Worm (Caenorhabditis elegans) whole organism, early embryonic: ENCODE measurements around the gene srd-26.

Experiments used
- B0310.2 ChIP-seq: sonication (generic microtip); optimal IDR thresholded peaks from 2 replicates; lab custom pipeline; 2016; ENCODE audit warnings: mild to moderate bottlenecking, missing genetic modification characterization, missing compliant biosample characterization
- F13C5.2 ChIP-seq: sonication (generic microtip); optimal IDR thresholded peaks from 2 replicates; lab custom pipeline; 2017; ENCODE audit warnings: mild to moderate bottlenecking, missing genetic modification characterization, inconsistent platforms, missing compliant biosample characterization
- ama-1 ChIP-seq: fragments of 150-350 bp; optimal IDR thresholded peaks from 2 replicates; lab custom pipeline; 2014
- ceh-13 ChIP-seq: fragments of 200-800 bp; sonication (Bioruptor generic); optimal IDR thresholded peaks from 2 replicates; lab custom pipeline; 2018; ENCODE audit warnings: mild to moderate bottlenecking, missing genetic modification characterization, missing compliant biosample characterization
- ceh-36 ChIP-seq: sonication (generic microtip); optimal IDR thresholded peaks from 2 replicates; lab custom pipeline; 2016; ENCODE audit warnings: missing genetic modification characterization, inconsistent platforms, missing compliant biosample characterization
- flt-1 ChIP-seq: fragments of 200-800 bp; sonication (Bioruptor generic); IDR thresholded peaks from 2 replicates; pipeline ENCODE4 v1.3.6; 2022; ENCODE audit warnings: missing genetic modification characterization, missing compliant biosample characterization
- tbx-37 ChIP-seq: fragments of 200-800 bp; sonication (Bioruptor generic); conservative IDR thresholded peaks from 2 replicates; pipeline ENCODE4 v1.3.6; 2022; ENCODE audit warnings: missing genetic modification reagents, missing genetic modification characterization, missing compliant biosample characterization
- tra-4 ChIP-seq: sonication (generic microtip); optimal IDR thresholded peaks from 2 replicates; lab custom pipeline; 2017; ENCODE audit warnings: missing genetic modification characterization, missing compliant biosample characterization

DNA sequence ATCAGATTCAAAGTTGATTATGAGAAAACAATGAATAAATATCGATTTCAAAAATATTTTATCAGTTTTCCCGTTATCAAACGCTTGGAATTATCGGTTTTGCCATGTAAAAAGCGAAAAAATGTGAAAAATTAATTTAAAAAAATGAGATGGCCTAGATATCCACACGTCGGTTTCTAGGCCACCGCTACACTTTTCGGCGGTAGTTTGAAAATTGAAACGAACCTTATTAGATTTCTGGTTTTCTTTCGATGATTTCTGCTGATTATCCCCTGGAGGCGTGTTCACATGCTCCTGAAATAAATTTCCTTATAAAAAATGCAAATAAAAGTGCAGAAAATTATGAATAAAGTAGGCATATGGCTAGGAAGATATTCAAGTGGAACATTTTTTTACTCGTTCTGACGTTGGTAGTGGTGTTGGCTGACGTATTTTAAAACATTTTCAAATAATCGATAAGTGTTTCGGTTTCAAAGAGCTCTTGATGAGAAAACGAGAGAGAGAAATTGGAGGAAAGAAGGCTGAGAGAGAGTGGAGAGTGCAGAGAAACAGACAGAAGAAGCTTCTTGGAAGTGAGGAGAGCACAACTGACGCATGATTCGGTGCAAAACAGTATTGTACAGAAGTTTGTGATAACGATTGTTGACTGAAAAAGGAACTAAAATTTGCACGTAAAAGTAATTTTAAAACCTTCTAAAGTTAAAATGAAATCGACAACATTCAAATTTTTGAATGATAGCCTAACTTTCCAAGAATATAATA is 29.6 kb downstream of the srd-26 start:
- TF ChIP-seq F13C5.2 (tag; lab: Kevin White, UChicago): no peak
- TF ChIP-seq flt-1 (GFP tag; lab: Robert Waterston, UW): no peak
- no peak for TF ChIP-seq ceh-36 (tag; lab: Kevin White, UChicago)
- TF ChIP-seq ama-1 (lab: Kevin White, UChicago): no peak
- TF ChIP-seq tbx-37 (GFP tag; lab: Robert Waterston, UW): no peak
- no peak for TF ChIP-seq B0310.2 (tag; lab: Kevin White, UChicago)
- TF ChIP-seq tra-4 (tag; lab: Kevin White, UChicago): no peak
- TF ChIP-seq ceh-13 (GFP tag; lab: Kevin White, UChicago): no peak
